Worm (Caenorhabditis elegans) whole organism, L4/young adult: Measurements from ENCODE around the gene fbxb-102.
A peak's percentile ranks its signal among the peaks of the same experiment; 100 is the strongest.

Experiments
- W03F9.2 ChIP-seq: fragments of 150-350 bp; optimal IDR thresholded peaks from 2 replicates; lab custom pipeline; 2014; ENCODE audit warnings: missing biosample characterization, missing genetic modification characterization
- dao-5 ChIP-seq: sonication (generic microtip); optimal IDR thresholded peaks from 2 replicates; lab custom pipeline; 2016; ENCODE audit warnings: missing genotype, missing genetic modification characterization, moderate library complexity, missing compliant biosample characterization

DNA sequence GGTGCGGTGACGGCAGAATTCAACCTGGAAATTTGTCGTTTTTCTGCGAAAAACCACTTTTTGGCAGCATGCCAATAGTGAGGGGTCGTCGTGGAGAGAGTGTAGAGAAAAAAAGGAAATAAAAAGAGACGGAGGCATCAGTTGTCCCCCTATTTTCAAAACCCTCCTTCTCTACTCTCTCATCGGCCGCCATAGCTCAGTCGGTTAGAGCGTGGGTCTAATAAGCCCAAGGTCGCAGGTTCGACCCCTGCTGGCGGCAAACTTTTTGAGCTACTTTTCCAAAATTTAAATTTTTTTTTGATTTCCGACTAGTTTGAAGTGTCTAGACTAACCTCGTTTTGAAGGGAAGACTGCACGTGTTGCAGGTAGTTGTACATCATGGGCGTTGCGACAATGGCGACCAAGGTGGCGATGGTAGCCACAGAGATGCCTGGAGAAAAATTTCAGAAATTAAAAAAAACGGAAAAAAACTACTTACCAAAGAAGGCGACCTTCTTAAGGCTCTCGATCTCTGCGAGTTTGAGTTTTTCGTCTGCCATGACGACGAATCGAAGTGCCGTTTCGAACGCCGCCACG is 11.9 kb downstream of the fbxb-102 start, which contains the start of gene col-85:
- peak; percentile 51 for TF ChIP-seq W03F9.2
- peak; percentile 85 for TF ChIP-seq dao-5
